Worm (Caenorhabditis elegans) whole organism, L3 larva: Measurements from ENCODE around the gene sulp-5.
A peak's percentile ranks its signal among the peaks of the same experiment; 100 is the strongest.

ENCODE experiments used
- ceh-16 ChIP-seq: sonication (generic microtip); optimal IDR thresholded peaks from 2 replicates; lab custom pipeline; 2017; ENCODE audit warnings: missing biosample characterization, missing genetic modification characterization
- ceh-28 ChIP-seq: fragments of 150-350 bp; optimal IDR thresholded peaks from 2 replicates; lab custom pipeline; 2014; ENCODE audit warnings: missing biosample characterization, missing genetic modification reagents, missing genetic modification characterization
- ceh-82 ChIP-seq: fragments of 150-350 bp; optimal IDR thresholded peaks from 2 replicates; lab custom pipeline; 2014; ENCODE audit warnings: missing biosample characterization, missing genetic modification characterization
- egl-5 ChIP-seq: fragments of 150-350 bp; optimal IDR thresholded peaks from 2 replicates; lab custom pipeline; 2017; ENCODE audit warnings: missing biosample characterization, missing genetic modification reagents, missing genetic modification characterization, inconsistent platforms
- elt-1 ChIP-seq: fragments of 150-350 bp; optimal IDR thresholded peaks from 2 replicates; lab custom pipeline; 2014; ENCODE audit warnings: missing biosample characterization, missing genetic modification characterization
- elt-2 ChIP-seq: sonication (generic microtip); optimal IDR thresholded peaks from 2 replicates; lab custom pipeline; 2016; ENCODE audit warnings: missing genetic modification reagents, mild to moderate bottlenecking, missing genetic modification characterization, missing compliant biosample characterization
- elt-3 ChIP-seq, 3 experiments: fragments of 150-350 bp in 1 of 3; sonication (generic microtip) in 2 of 3; optimal IDR thresholded peaks; 2 replicates in 2 of 3; 4 replicates in 1 of 3; lab custom pipeline; 2014 to 2017; ENCODE audit warnings: missing biosample characterization in 3 of 3, missing genetic modification characterization in 3 of 3
- eor-1 ChIP-seq, 2 experiments: fragments of 150-350 bp; optimal IDR thresholded peaks; 2 replicates each; lab custom pipeline; 2014 to 2018; ENCODE audit warnings: missing biosample characterization in 2 of 2, missing genetic modification characterization in 2 of 2
- fkh-2 ChIP-seq: fragments of 150-350 bp; optimal IDR thresholded peaks from 2 replicates; lab custom pipeline; 2014; ENCODE audit warnings: missing biosample characterization, missing genetic modification reagents, missing genetic modification characterization
- fos-1 ChIP-seq: fragments of 150-350 bp; optimal IDR thresholded peaks from 2 replicates; lab custom pipeline; 2014; ENCODE audit warnings: missing biosample characterization, missing genetic modification characterization
- hmg-11 ChIP-seq: sonication (generic microtip); optimal IDR thresholded peaks from 2 replicates; lab custom pipeline; 2016; ENCODE audit warnings: missing genetic modification characterization, missing compliant biosample characterization
- jun-1 ChIP-seq: fragments of 150-350 bp; optimal IDR thresholded peaks from 2 replicates; lab custom pipeline; 2014; ENCODE audit warnings: missing biosample characterization, missing genetic modification reagents, missing genetic modification characterization
- lin-39 ChIP-seq: fragments of 150-350 bp; optimal IDR thresholded peaks from 2 replicates; lab custom pipeline; 2018; ENCODE audit warnings: missing biosample characterization, missing genetic modification reagents, missing genetic modification characterization
- mdl-1 ChIP-seq: fragments of 150-350 bp; optimal IDR thresholded peaks from 2 replicates; lab custom pipeline; 2014; ENCODE audit warnings: missing biosample characterization, missing genetic modification characterization
- mml-1 ChIP-seq: fragments of 150-350 bp; sonication (generic microtip); optimal IDR thresholded peaks from 3 replicates; lab custom pipeline; 2014; ENCODE audit warnings: missing biosample characterization, missing genetic modification characterization
- nfya-1 ChIP-seq: sonication (generic microtip); optimal IDR thresholded peaks from 2 replicates; lab custom pipeline; 2017; ENCODE audit warnings: missing genetic modification characterization, mild to moderate bottlenecking, missing compliant biosample characterization, antibody characterized with exemption, moderate library complexity; ENCODE audit not compliant: insufficient read depth
- nhr-11 ChIP-seq: fragments of 150-350 bp; optimal IDR thresholded peaks from 2 replicates; lab custom pipeline; 2014; ENCODE audit warnings: missing biosample characterization, missing genetic modification characterization
- nhr-12 ChIP-seq: fragments of 150-350 bp; optimal IDR thresholded peaks from 2 replicates; lab custom pipeline; 2014; ENCODE audit warnings: missing biosample characterization, missing genetic modification characterization
- nhr-23 ChIP-seq: fragments of 150-350 bp; optimal IDR thresholded peaks from 2 replicates; lab custom pipeline; 2014; ENCODE audit warnings: missing biosample characterization, missing genetic modification reagents, missing genetic modification characterization
- nhr-237 ChIP-seq: fragments of 150-350 bp; optimal IDR thresholded peaks from 2 replicates; lab custom pipeline; 2014; ENCODE audit warnings: missing biosample characterization, missing genetic modification characterization
- nhr-25 ChIP-seq: sonication (generic microtip); optimal IDR thresholded peaks from 2 replicates; lab custom pipeline; 2017; ENCODE audit warnings: missing biosample characterization, missing genetic modification characterization
- nhr-28 ChIP-seq: fragments of 150-350 bp; optimal IDR thresholded peaks from 2 replicates; lab custom pipeline; 2014; ENCODE audit warnings: missing biosample characterization, missing genetic modification characterization
- nhr-77 ChIP-seq: fragments of 150-350 bp; optimal IDR thresholded peaks from 2 replicates; lab custom pipeline; 2014; ENCODE audit warnings: missing biosample characterization, missing genetic modification characterization
- pha-4 ChIP-seq: fragments of 150-350 bp; optimal IDR thresholded peaks from 2 replicates; lab custom pipeline; 2014; ENCODE audit warnings: missing biosample characterization, missing genetic modification reagents, missing genetic modification characterization
- pqm-1 ChIP-seq: fragments of 150-350 bp; optimal IDR thresholded peaks from 2 replicates; lab custom pipeline; 2017; ENCODE audit warnings: missing biosample characterization, missing genetic modification characterization, inconsistent platforms
- sea-2 ChIP-seq: fragments of 150-350 bp; sonication (generic microtip); optimal IDR thresholded peaks from 4 replicates; lab custom pipeline; 2014; ENCODE audit warnings: missing biosample characterization, missing genetic modification reagents, missing genetic modification characterization
- snpc-4 ChIP-seq: fragments of 150-350 bp; optimal IDR thresholded peaks from 2 replicates; lab custom pipeline; 2014; ENCODE audit warnings: missing biosample characterization, missing genetic modification characterization
- tbx-2 ChIP-seq: sonication (generic microtip); optimal IDR thresholded peaks from 2 replicates; lab custom pipeline; 2016; ENCODE audit warnings: mild to moderate bottlenecking, missing genetic modification characterization, missing compliant biosample characterization
- unc-62 ChIP-seq: fragments of 150-350 bp; sonication (generic microtip); optimal IDR thresholded peaks from 4 replicates; lab custom pipeline; 2014; ENCODE audit warnings: missing biosample characterization, missing genetic modification reagents, missing genetic modification characterization
- ztf-11 ChIP-seq: fragments of 150-350 bp; optimal IDR thresholded peaks from 2 replicates; lab custom pipeline; 2014; ENCODE audit warnings: missing biosample characterization, missing genetic modification characterization
- ztf-4 ChIP-seq: fragments of 150-350 bp; optimal IDR thresholded peaks from 2 replicates; lab custom pipeline; 2014; ENCODE audit warnings: missing biosample characterization, missing genetic modification characterization

Gene sulp-5

ce11 chrV:11844828-11845227 lies 35.0 kb upstream of the sulp-5 start:
- no peak for TF ChIP-seq ceh-28 (tag; lab: Kevin White, UChicago)
- TF ChIP-seq ceh-16 (tag; lab: Kevin White, UChicago), result no peak
- TF ChIP-seq nfya-1 (tag; lab: Kevin White, UChicago), result peak; percentile 42
- no peak for TF ChIP-seq nhr-12
- peak; percentile 28 for TF ChIP-seq nhr-23
- peak; percentile 40 for TF ChIP-seq pha-4 (tag; lab: Kevin White, UChicago)
- TF ChIP-seq jun-1, result peak; percentile 8
- no peak for TF ChIP-seq elt-3 (tag; optimal IDR thresholded peaks at IDR 0.05; lab: Kevin White, UChicago)
- TF ChIP-seq mml-1, result no peak
- TF ChIP-seq lin-39 (tag; lab: Kevin White, UChicago), result peak; percentile 42
- TF ChIP-seq hmg-11 (tag; lab: Kevin White, UChicago), result peak; percentile 62
- peak; percentile 8 for TF ChIP-seq elt-2 (tag; lab: Kevin White, UChicago)
- TF ChIP-seq fos-1 (tag; lab: Kevin White, UChicago), result peak; percentile 43
- peak; percentile 59 for TF ChIP-seq nhr-25 (tag; lab: Kevin White, UChicago)
- TF ChIP-seq ztf-11, result no peak
- TF ChIP-seq snpc-4 (tag; lab: Kevin White, UChicago), result peak; percentile 37
- peak; percentile 4 for TF ChIP-seq tbx-2 (tag; lab: Kevin White, UChicago)
- no peak for TF ChIP-seq egl-5 (tag; lab: Kevin White, UChicago)

DNA sequence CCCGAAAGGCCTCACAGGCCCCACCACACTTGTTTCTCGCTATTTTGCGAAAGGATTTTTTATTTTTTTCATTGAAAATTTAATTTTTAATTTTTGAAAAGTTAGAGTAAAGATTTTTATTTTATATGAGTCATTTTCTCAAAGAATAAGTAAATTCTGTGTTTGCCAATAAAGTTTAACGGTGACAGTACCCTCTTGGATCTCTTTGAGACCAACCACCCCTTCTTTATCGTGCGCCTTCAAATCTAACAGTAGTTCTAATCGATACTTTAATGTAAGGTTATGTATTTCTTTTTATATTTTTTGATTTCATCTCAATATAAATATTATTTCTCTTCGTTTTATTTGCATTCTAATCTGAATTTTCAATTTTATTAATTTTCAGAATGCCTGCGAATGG lies 34.3 kb upstream of the sulp-5 start, which contains the start of gene hmp-1:
TSS of gene hmp-1 (plus strand) at position 380 of the 400 bp plus-strand sequence.
- TF ChIP-seq egl-5 (tag; lab: Kevin White, UChicago) (no peak), ztf-11 (no peak), pqm-1 (tag; lab: Kevin White, UChicago) (no peak), nfya-1 (tag; lab: Kevin White, UChicago) (no peak), mdl-1 (no peak)

DNA sequence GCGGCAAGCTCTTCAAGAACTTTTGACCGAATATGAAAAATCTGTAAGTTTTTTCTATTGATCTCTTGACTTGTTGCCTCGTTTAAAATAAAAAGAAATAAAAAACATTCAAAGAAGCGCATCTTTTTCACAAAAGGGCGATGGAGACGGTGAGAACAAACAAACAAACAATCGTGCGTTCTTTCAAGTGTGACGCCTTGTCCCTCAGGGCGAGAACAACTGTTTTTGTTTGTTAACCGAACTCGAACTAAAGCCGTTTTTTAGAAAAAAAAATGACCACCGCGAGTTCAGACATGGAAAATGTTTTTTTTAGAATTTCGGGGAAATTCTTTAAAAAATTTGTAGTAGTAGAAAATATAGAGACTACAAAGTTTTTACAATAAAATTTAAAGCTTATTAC lies 32.9 kb upstream of the sulp-5 start:
- TF ChIP-seq ztf-4 (no peak), ceh-82 (no peak), elt-1 (tag; lab: Kevin White, UChicago) (no peak), nhr-77 (tag; lab: Kevin White, UChicago) (no peak), nhr-12 (no peak), pha-4 (tag; lab: Kevin White, UChicago) (peak; percentile 77), nhr-237 (tag; lab: Kevin White, UChicago) (no peak), ceh-16 (tag; lab: Kevin White, UChicago) (no peak), mdl-1 (no peak)

DNA sequence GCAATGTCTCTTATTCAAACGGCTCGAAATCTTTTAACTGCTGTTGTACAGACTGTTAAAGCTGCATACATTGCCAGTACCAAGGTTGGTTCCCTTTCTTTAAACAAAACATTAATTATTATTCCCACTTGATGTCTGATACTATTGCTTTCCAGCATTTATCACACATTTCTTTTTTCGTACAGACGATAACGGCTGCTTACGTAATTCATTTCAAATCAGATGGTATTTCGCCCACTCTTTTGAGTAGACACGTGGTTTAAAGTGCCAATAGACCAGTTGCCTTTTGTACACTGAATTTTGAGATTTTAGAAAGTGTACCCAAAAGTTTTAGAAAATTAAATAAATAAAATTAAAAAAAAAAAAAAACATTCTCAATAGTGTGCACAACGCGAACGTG lies 30.4 kb upstream of the sulp-5 start:
- TF ChIP-seq pqm-1 (tag; lab: Kevin White, UChicago) (peak; percentile 30), pha-4 (tag; lab: Kevin White, UChicago) (no peak), elt-2 (tag; lab: Kevin White, UChicago) (peak; percentile 66)

DNA sequence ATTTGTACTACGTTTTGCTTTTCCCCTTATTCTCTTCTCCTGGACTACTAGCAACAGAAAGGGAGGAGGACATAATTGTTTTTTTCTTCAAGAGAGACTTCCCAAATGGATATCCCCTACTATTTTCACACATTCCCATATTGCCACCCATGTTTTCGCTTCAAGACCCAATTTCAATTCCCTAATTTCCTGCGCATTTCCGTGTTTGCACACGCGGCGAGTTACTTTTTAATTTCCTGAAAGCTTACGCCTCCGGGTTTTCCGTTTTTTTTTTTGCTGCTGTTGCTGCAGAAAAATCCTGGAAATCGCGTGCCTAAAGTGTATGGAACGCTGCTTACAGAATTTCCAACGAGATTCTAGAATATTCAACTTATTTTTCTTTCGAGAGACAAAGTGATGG lies 27.5 kb upstream of the sulp-5 start:
- no peak for TF ChIP-seq unc-62 (GFP tag; lab: Kevin White, UChicago)
- TF ChIP-seq lin-39 (tag; lab: Kevin White, UChicago), result peak; percentile 15

ce11 chrV:11853723-11854122 lies 26.1 kb upstream of the sulp-5 start:
- TF ChIP-seq sea-2 (no peak), mdl-1 (no peak), nhr-28 (tag; lab: Kevin White, UChicago) (no peak), elt-2 (tag; lab: Kevin White, UChicago) (peak; percentile 33), pha-4 (tag; lab: Kevin White, UChicago) (peak; percentile 20), nhr-11 (tag; lab: Kevin White, UChicago) (no peak), ztf-11 (no peak), fkh-2 (tag; lab: Kevin White, UChicago) (no peak), elt-3 (tag; optimal IDR thresholded peaks at IDR 0.05; lab: Kevin White, UChicago) (no peak)

DNA sequence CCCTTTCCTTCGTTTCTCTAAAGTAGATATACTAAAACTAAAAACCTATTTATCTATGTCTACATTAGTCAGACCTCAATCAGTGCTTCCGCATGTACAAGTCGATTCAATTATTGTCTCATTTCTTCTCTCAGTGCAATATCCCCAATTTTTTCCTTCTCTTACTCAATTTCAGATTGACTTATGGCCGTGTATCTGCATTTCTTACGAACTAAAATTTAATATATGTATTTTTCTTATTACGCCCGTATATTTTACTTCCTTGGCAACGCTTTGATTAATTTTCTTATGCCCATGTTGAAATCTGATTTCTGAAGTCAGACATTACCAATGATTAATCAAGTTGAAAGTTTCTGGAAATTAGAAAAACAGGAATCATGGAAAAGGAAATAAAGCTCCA lies 24.9 kb upstream of the sulp-5 start:
- no peak for TF ChIP-seq nhr-12
- no peak for TF ChIP-seq eor-1 (tag; optimal IDR thresholded peaks at IDR 0.05; lab: Kevin White, UChicago)
